Fruit fly (Drosophila melanogaster): ENCODE data around the gene CG31637.
A peak's percentile ranks its signal among the peaks of the same experiment; 100 is the strongest.

The CG31637 gene

DNA sequence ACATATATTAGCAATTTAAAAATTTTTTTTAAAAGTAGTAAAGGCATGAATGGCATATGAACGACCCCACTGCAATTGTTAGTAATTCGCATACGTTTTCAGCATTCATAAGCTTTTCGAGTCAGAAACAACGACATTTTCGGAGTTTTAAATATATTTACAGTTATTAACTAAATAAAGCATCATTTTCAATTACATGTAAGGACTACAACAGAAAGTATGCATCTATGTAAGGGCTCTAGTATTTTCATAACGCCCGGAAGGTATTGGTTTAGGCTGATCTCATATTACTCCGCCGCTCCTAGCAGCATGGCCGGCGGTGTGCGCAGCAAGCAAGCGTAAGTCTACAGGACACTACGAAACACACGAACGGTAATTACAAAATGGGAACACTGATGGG is 24.1 kb upstream of the CG31637 start:
- TF ChIP-seq psq (GFP tag; optimal IDR thresholded peaks at IDR 0.05) (no peak), Sp1 (GFP tag; optimal IDR thresholded peaks at IDR 0.05) (no peak), Hr78 (GFP tag; optimal IDR thresholded peaks at IDR 0.05) (no peak), CG32264 (GFP tag; optimal IDR thresholded peaks at IDR 0.05) (no peak), OdsH (GFP tag; optimal IDR thresholded peaks at IDR 0.05) (no peak)

DNA sequence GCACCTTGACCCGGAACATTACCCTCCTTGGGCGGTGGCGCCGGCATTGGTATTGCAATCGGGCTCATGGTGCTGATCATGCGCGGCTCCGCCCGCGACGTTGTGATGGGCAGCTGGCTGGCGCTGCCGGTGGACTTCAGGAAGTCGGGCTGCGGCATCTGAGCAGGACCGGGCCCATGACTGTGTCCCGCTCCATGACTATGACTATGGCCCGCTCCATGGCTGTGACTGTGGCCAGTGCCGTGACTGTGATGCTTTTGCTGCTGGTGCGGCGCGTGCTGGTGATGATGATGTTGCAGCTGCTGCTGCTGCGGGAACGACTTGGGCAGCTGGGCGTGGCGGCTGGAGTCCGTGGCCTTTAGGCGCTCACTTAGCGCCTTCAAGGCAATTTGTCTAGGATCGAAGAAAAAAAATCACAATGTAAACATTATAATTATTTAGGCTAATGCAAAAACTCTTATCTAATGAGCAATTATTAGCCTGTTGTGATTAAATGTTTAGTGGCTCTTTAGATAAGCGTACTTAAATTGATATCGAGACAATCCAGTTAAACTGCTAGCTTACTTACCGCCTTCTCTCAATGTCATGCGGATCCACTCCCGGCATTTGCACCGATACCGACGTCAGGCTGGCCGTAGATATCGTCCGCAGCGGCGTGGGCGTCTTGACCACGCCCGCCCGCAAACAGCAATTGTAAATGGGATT is 23.4 kb upstream of the CG31637 start:
- TF ChIP-seq Hnf4 (GFP tag; optimal IDR thresholded peaks at IDR 0.05) = no peak
- TF ChIP-seq CrebA (GFP tag; optimal IDR thresholded peaks at IDR 0.05; ENCODE audit: borderline replicate concordance) = no peak
- TF ChIP-seq ey (GFP tag; optimal IDR thresholded peaks at IDR 0.05) = no peak
- TF ChIP-seq Jra (GFP tag; optimal IDR thresholded peaks at IDR 0.05) = no peak
- no peak for TF ChIP-seq lola (GFP tag; optimal IDR thresholded peaks at IDR 0.05)
- no peak for TF ChIP-seq OdsH (GFP tag; optimal IDR thresholded peaks at IDR 0.05)
- no peak for TF ChIP-seq fru (GFP tag; optimal IDR thresholded peaks at IDR 0.05)
- no peak for TF ChIP-seq Dfd (GFP tag; optimal IDR thresholded peaks at IDR 0.05)
- no peak for TF ChIP-seq Hr78 (GFP tag; optimal IDR thresholded peaks at IDR 0.05)
- no peak for TF ChIP-seq sv (GFP tag; optimal IDR thresholded peaks at IDR 0.05)
- TF ChIP-seq Myc (optimal IDR thresholded peaks at IDR 0.05) = no peak
- no peak for TF ChIP-seq h (GFP tag; optimal IDR thresholded peaks at IDR 0.05)
- no peak for TF ChIP-seq foxo (GFP tag; optimal IDR thresholded peaks at IDR 0.05)
- no peak for TF ChIP-seq N (GFP tag; optimal IDR thresholded peaks at IDR 0.05)
- TF ChIP-seq Rel (GFP tag; optimal IDR thresholded peaks at IDR 0.05) = no peak
- TF ChIP-seq Rel (tag; optimal IDR thresholded peaks at IDR 0.05) = no peak
- TF ChIP-seq psq (GFP tag; optimal IDR thresholded peaks at IDR 0.05) = no peak
- TF ChIP-seq Mio (GFP tag; optimal IDR thresholded peaks at IDR 0.05) = no peak
- no peak for TF ChIP-seq Dif (GFP tag; optimal IDR thresholded peaks at IDR 0.05; ENCODE audit: partially characterized antibody)
- no peak for TF ChIP-seq tai (GFP tag; optimal IDR thresholded peaks at IDR 0.05)
- TF ChIP-seq dmrt93B (GFP tag; optimal IDR thresholded peaks at IDR 0.05) = no peak

DNA sequence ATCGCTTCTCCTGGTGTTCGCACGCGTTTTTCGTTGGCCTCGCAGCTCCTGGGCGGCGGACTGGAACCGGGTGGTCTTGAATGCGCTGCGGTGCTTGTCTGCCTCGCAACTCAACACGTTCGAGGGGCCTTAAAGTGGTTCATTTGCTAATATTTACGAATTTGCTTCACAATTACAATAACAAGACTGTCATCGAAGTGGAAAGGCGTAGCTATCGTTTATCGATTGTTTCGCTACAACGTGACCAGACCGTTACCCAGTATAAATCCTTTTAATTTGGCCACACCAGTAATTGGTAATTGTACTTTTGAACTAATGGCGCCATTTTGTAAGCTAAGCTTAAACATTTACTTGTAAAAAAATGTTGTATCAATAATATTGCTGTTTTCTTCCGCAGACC is 21.7 kb upstream of the CG31637 start, which contains the start of gene CG9536:
Gene CG9536, minus strand, starts transcription at position 223 of the 400 bp plus-strand sequence.
- TF ChIP-seq ey (GFP tag; optimal IDR thresholded peaks at IDR 0.05) (no peak), sv (GFP tag; optimal IDR thresholded peaks at IDR 0.05) (no peak), CG9705 (GFP tag; optimal IDR thresholded peaks at IDR 0.05) (no peak), GATAd (GFP tag; optimal IDR thresholded peaks at IDR 0.05) (no peak), Vsx2 (GFP tag; optimal IDR thresholded peaks at IDR 0.05; ENCODE audit: partially characterized antibody) (no peak), woc (GFP tag; optimal IDR thresholded peaks at IDR 0.05) (no peak), Sp1 (GFP tag; optimal IDR thresholded peaks at IDR 0.05) (no peak), Rel (GFP tag; optimal IDR thresholded peaks at IDR 0.05) (no peak), Rel (tag; optimal IDR thresholded peaks at IDR 0.05) (peak; percentile 11), sage (GFP tag; optimal IDR thresholded peaks at IDR 0.05) (peak; percentile 18), brk (GFP tag; optimal IDR thresholded peaks at IDR 0.05) (no peak), dsf (GFP tag; optimal IDR thresholded peaks at IDR 0.05; ENCODE audit: borderline replicate concordance) (no peak), dl (GFP tag; optimal IDR thresholded peaks at IDR 0.05; ENCODE audit: insufficient read depth in 1 of 2, partially characterized antibody in 2 of 2) (no peak), Hnf4 (GFP tag; optimal IDR thresholded peaks at IDR 0.05) (no peak), Hr78 (GFP tag; optimal IDR thresholded peaks at IDR 0.05) (no peak)

DNA sequence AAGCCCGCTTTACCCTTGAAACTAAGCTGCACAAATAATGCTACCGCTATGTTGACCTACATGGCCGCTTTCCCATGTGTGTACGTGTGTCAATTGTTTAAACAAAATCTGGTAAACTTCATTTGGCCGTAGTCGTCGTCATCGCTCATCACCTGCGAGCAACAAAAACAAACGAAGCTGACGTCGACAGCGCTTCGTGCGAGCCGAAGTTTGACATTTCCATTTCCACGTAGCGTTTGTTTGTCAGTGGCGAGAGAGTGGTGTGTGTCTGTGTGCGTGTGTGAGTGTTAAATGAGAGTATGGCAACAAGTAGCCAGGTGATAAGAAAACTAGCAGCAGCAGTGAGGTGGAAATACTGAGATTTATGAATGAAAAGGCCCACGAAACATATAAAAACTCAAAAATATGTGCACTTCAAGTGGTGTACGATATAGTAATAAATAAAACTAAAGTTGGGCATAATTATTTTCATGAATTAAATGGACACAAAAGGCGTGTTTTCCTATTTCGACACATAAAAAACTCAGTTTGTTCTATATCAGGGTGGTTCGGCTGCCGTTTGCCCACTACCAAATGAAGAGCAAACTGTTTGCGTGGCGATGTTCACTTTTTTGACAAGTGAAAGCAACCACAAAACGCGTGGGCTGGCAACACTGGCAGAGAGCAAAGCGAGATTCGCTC is 19.1 kb upstream of the CG31637 start:
- TF ChIP-seq Dfd (GFP tag; optimal IDR thresholded peaks at IDR 0.05) = no peak
- no peak for TF ChIP-seq Sp1 (GFP tag; optimal IDR thresholded peaks at IDR 0.05)
- peak; percentile 7 for TF ChIP-seq Hnf4 (GFP tag; optimal IDR thresholded peaks at IDR 0.05)
- TF ChIP-seq dmrt93B (GFP tag; optimal IDR thresholded peaks at IDR 0.05) = no peak
- peak; percentile 28 for TF ChIP-seq CG32264 (GFP tag; optimal IDR thresholded peaks at IDR 0.05)
- TF ChIP-seq GATAd (GFP tag; optimal IDR thresholded peaks at IDR 0.05) = no peak
- no peak for TF ChIP-seq br (GFP tag; optimal IDR thresholded peaks at IDR 0.05)
- peak; percentile 18 for TF ChIP-seq HLH106 (tag; optimal IDR thresholded peaks at IDR 0.05)
- no peak for TF ChIP-seq Hr78 (GFP tag; optimal IDR thresholded peaks at IDR 0.05)
- no peak for TF ChIP-seq lola (GFP tag; optimal IDR thresholded peaks at IDR 0.05)
- peak; percentile 98 for TF ChIP-seq CrebA (GFP tag; optimal IDR thresholded peaks at IDR 0.05; ENCODE audit: borderline replicate concordance)
- peak; percentile 28 for TF ChIP-seq h (GFP tag; optimal IDR thresholded peaks at IDR 0.05)
- no peak for TF ChIP-seq fru (GFP tag; optimal IDR thresholded peaks at IDR 0.05)
- TF ChIP-seq dl (GFP tag; optimal IDR thresholded peaks at IDR 0.05; ENCODE audit: insufficient read depth in 1 of 2, partially characterized antibody in 2 of 2) = no peak
- no peak for TF ChIP-seq N (GFP tag; optimal IDR thresholded peaks at IDR 0.05)
- peak; percentile 14 for TF ChIP-seq rgr (GFP tag; optimal IDR thresholded peaks at IDR 0.05)
- no peak for TF ChIP-seq psq (GFP tag; optimal IDR thresholded peaks at IDR 0.05)
- TF ChIP-seq brk (GFP tag; optimal IDR thresholded peaks at IDR 0.05) = peak; percentile 16
- no peak for TF ChIP-seq jim (GFP tag; optimal IDR thresholded peaks at IDR 0.05)
- TF ChIP-seq Dif (GFP tag; optimal IDR thresholded peaks at IDR 0.05; ENCODE audit: partially characterized antibody) = peak; percentile 40
- TF ChIP-seq CG9705 (GFP tag; optimal IDR thresholded peaks at IDR 0.05) = no peak
- TF ChIP-seq sv (GFP tag; optimal IDR thresholded peaks at IDR 0.05) = no peak
- TF ChIP-seq Hr83 (GFP tag; optimal IDR thresholded peaks at IDR 0.05; ENCODE audit: poor library complexity, severe bottlenecking) = no peak
- no peak for TF ChIP-seq tai (GFP tag; optimal IDR thresholded peaks at IDR 0.05)
- no peak for TF ChIP-seq dsf (GFP tag; optimal IDR thresholded peaks at IDR 0.05; ENCODE audit: borderline replicate concordance)
- no peak for TF ChIP-seq Mio (GFP tag; optimal IDR thresholded peaks at IDR 0.05)
- TF ChIP-seq woc (GFP tag; optimal IDR thresholded peaks at IDR 0.05) = no peak
- no peak for TF ChIP-seq Abd-B (GFP tag; optimal IDR thresholded peaks at IDR 0.05)
- TF ChIP-seq OdsH (GFP tag; optimal IDR thresholded peaks at IDR 0.05) = peak; percentile 42
- TF ChIP-seq sage (GFP tag; optimal IDR thresholded peaks at IDR 0.05) = no peak
- TF ChIP-seq Jra (GFP tag; optimal IDR thresholded peaks at IDR 0.05) = no peak
